Worm (Caenorhabditis elegans): ENCODE results near the gene Y43F8B.9.

The Y43F8B.9 gene

ce11 chrV:19521351-19522278 lies 43.7 kb downstream of the Y43F8B.9 start (continued):
- TF ChIP-seq spr-1 (tag; optimal IDR thresholded peaks at IDR 0.05) (peak; percentile 42), lsy-2 (tag; optimal IDR thresholded peaks at IDR 0.05) (peak in 1 of 2 experiments; percentile 32), unc-39 (tag; optimal IDR thresholded peaks at IDR 0.05) (no peak), vab-7 (GFP tag; IDR thresholded peaks at IDR 0.05) (0 out of 2 replicates have a peak, but pooled peaks have one; percentile 4), ceh-20 (GFP tag; IDR thresholded peaks at IDR 0.05) (peak; percentile 70), ceh-32 (tag; optimal IDR thresholded peaks at IDR 0.05; ENCODE audit: poor library complexity) (no peak), madf-9 (GFP tag; conservative IDR thresholded peaks at IDR 0.05) (peak; percentile 55; the same call in 1 of the 2 replicates), jun-1 (tag; optimal IDR thresholded peaks at IDR 0.05) (no peak), hlh-30 (tag; optimal IDR thresholded peaks at IDR 0.05; ENCODE audit: insufficient read depth) (peak; percentile 87), ctbp-1 (GFP tag; IDR thresholded peaks at IDR 0.05) (0 out of 2 replicates have a peak, but pooled peaks have one; percentile 45), Y48G9A.11 (GFP tag; IDR thresholded peaks at IDR 0.05) (0 out of 2 replicates have a peak, but pooled peaks have one; percentile 34), nhr-48 (tag; optimal IDR thresholded peaks at IDR 0.05) (peak; percentile 15), hif-1 (tag; optimal IDR thresholded peaks at IDR 0.05) (peak in 1 of 2 experiments; percentile 57), aly-2 (tag; optimal IDR thresholded peaks at IDR 0.05) (no peak), fkh-10 (GFP tag; optimal IDR thresholded peaks at IDR 0.05) (no peak)

ce11 chrV:19522551-19523137 lies 44.7 kb downstream of the Y43F8B.9 start:
- TF ChIP-seq Y105C5A.15 (GFP tag; IDR thresholded peaks at IDR 0.05): no peak
- no peak for TF ChIP-seq lir-3 (tag; optimal IDR thresholded peaks at IDR 0.05)
- no peak for TF ChIP-seq ceh-44 (GFP tag; IDR thresholded peaks at IDR 0.05)
- no peak for TF ChIP-seq daf-8 (GFP tag; IDR thresholded peaks at IDR 0.05)
- TF ChIP-seq lin-13 (GFP tag; optimal IDR thresholded peaks at IDR 0.05): peak; percentile 65
- peak; percentile 51 for TF ChIP-seq nhr-77 (tag; optimal IDR thresholded peaks at IDR 0.05)
- TF ChIP-seq spr-3 (GFP tag; optimal IDR thresholded peaks at IDR 0.05): peak; percentile 72
- TF ChIP-seq ces-1 (GFP tag; optimal IDR thresholded peaks at IDR 0.05): no peak
- TF ChIP-seq unc-130 (GFP tag; optimal IDR thresholded peaks at IDR 0.05): no peak
- no peak for TF ChIP-seq lin-39 (tag; optimal IDR thresholded peaks at IDR 0.05)
- no peak for TF ChIP-seq fos-1 (tag; optimal IDR thresholded peaks at IDR 0.05)
- TF ChIP-seq daf-12 (tag; optimal IDR thresholded peaks at IDR 0.05): no peak
- TF ChIP-seq unc-62 (GFP tag; optimal IDR thresholded peaks at IDR 0.05 in 1 of 2): peak in 1 of 2 experiments; percentile 94
- no peak for TF ChIP-seq unc-62 (tag; optimal IDR thresholded peaks at IDR 0.05)
- no peak for TF ChIP-seq lin-15B (tag; optimal IDR thresholded peaks at IDR 0.05)
- no peak for TF ChIP-seq F44E2.7 (GFP tag; IDR thresholded peaks at IDR 0.05)
- peak; percentile 88 for TF ChIP-seq T26A8.4 (GFP tag; IDR thresholded peaks at IDR 0.05)
- no peak for TF ChIP-seq dmd-9 (GFP tag; IDR thresholded peaks at IDR 0.05)
- peak; percentile 55 for TF ChIP-seq spr-1 (tag; optimal IDR thresholded peaks at IDR 0.05)
- TF ChIP-seq F49E8.2 (tag; optimal IDR thresholded peaks at IDR 0.05; ENCODE audit: borderline replicate concordance): no peak
- TF ChIP-seq ceh-82 (tag; optimal IDR thresholded peaks at IDR 0.05): no peak
- peak; percentile 60 for TF ChIP-seq F37D6.2 (tag; optimal IDR thresholded peaks at IDR 0.05)
- no peak for TF ChIP-seq ceh-62 (tag; optimal IDR thresholded peaks at IDR 0.05)
- TF ChIP-seq sdz-12 (GFP tag; optimal IDR thresholded peaks at IDR 0.05): peak; percentile 63
- TF ChIP-seq aha-1 (tag): peak; percentile 100
- TF ChIP-seq mep-1 (tag; optimal IDR thresholded peaks at IDR 0.05): peak; percentile 94
- no peak for TF ChIP-seq Y75B8A.6 (GFP tag; IDR thresholded peaks at IDR 0.05)
- TF ChIP-seq snpc-4 (tag; optimal IDR thresholded peaks at IDR 0.05): no peak
- peak; percentile 87 for TF ChIP-seq rbr-2 (tag; optimal IDR thresholded peaks at IDR 0.05)
- peak; percentile 92 for TF ChIP-seq tra-1 (GFP tag; IDR thresholded peaks at IDR 0.05)
- no peak for TF ChIP-seq F10B5.3 (tag; optimal IDR thresholded peaks at IDR 0.05)
- TF ChIP-seq aly-2 (tag; optimal IDR thresholded peaks at IDR 0.05): no peak
- TF ChIP-seq jun-1 (tag; optimal IDR thresholded peaks at IDR 0.05): peak; percentile 70
- peak; percentile 86 for TF ChIP-seq set-16 (GFP tag; IDR thresholded peaks at IDR 0.05)
- no peak for TF ChIP-seq pqm-1 (tag; optimal IDR thresholded peaks at IDR 0.05)
- peak in 1 of 2 experiments; percentile 81 for TF ChIP-seq hif-1 (tag; optimal IDR thresholded peaks at IDR 0.05)
- peak; percentile 21 for TF ChIP-seq ztf-7 (tag; optimal IDR thresholded peaks at IDR 0.05)

Measured in whole organism, L4 larva.